Fruit fly (Drosophila melanogaster) whole organism, embryonic: Measurements from ENCODE around the gene dnc.
A peak's percentile ranks its signal among the peaks of the same experiment; 100 is the strongest.

Source experiments
- Ada2b ChIP-seq: fragments of 200-800 bp; sonication (Bioruptor generic); IDR thresholded peaks from 2 replicates; pipeline ENCODE4 v1.3.6; 2022; ENCODE audit warnings: missing biosample characterization, missing genetic modification characterization
- Awh ChIP-seq: fragments of 200-800 bp; sonication (Bioruptor generic); IDR thresholded peaks from 2 replicates; pipeline ENCODE4, ENCODE4 v1.3.6; 2022; ENCODE audit warnings: missing biosample characterization, missing genetic modification characterization
- CG1024 ChIP-seq: fragments of 200-800 bp; sonication (Bioruptor generic); IDR thresholded peaks from 2 replicates; pipeline ENCODE4 v1.3.6; 2022; ENCODE audit warnings: missing biosample characterization, missing genetic modification characterization
- CG11456 ChIP-seq: fragments of 200-800 bp; sonication (Bioruptor generic); IDR thresholded peaks from 3 replicates; pipeline ENCODE4 v1.3.6; 2022; ENCODE audit warnings: missing biosample characterization, missing genetic modification characterization
- CG12659 ChIP-seq: fragments of 200-800 bp; sonication (Bioruptor generic); optimal IDR thresholded peaks from 3 replicates; lab custom pipeline; 2017; ENCODE audit warnings: mild to moderate bottlenecking, missing biosample characterization, missing genetic modification reagents, missing genetic modification characterization
- CG12769 ChIP-seq: fragments of 200-800 bp; sonication (Bioruptor generic); optimal IDR thresholded peaks from 2 replicates; lab custom pipeline; 2019; ENCODE audit warnings: missing biosample characterization, mild to moderate bottlenecking, missing genetic modification characterization, moderate library complexity
- CG14014 ChIP-seq: fragments of 200-800 bp; sonication (Bioruptor generic); IDR thresholded peaks from 2 replicates; pipeline ENCODE4 v1.3.6; 2022; ENCODE audit warnings: missing biosample characterization, missing genetic modification characterization
- CG14441 ChIP-seq: fragments of 200-800 bp; sonication (Bioruptor generic); IDR thresholded peaks from 2 replicates; pipeline ENCODE4 v1.3.6; 2022; ENCODE audit warnings: missing biosample characterization, missing genetic modification characterization
- CG15514 ChIP-seq: fragments of 200-800 bp; sonication (Bioruptor generic); optimal IDR thresholded peaks from 3 replicates; lab custom pipeline; 2017; ENCODE audit warnings: missing biosample characterization, missing genetic modification characterization, mild to moderate bottlenecking, moderate library complexity, missing genetic modification reagents
- CG17328 ChIP-seq: fragments of 200-800 bp; sonication (Bioruptor generic); IDR thresholded peaks from 2 replicates; pipeline ENCODE4 v1.3.6; 2022; ENCODE audit warnings: missing biosample characterization, missing genetic modification characterization
- CG1832 ChIP-seq: fragments of 200-800 bp; sonication (Bioruptor generic); optimal IDR thresholded peaks from 2 replicates; lab custom pipeline; 2017; ENCODE audit warnings: missing biosample characterization, mild to moderate bottlenecking, missing genetic modification characterization, inconsistent platforms
- CG18476 ChIP-seq: fragments of 200-800 bp; sonication (Bioruptor generic); optimal IDR thresholded peaks from 2 replicates; lab custom pipeline; 2016; ENCODE audit warnings: missing biosample characterization, mild to moderate bottlenecking, missing genetic modification characterization
- CG2875 ChIP-seq: fragments of 200-800 bp; sonication (Bioruptor generic); optimal IDR thresholded peaks from 2 replicates; lab custom pipeline; 2017; ENCODE audit warnings: missing biosample characterization, mild to moderate bottlenecking, missing genetic modification characterization, missing genetic modification reagents
- CG3065 ChIP-seq: fragments of 200-800 bp; sonication (Bioruptor generic); optimal IDR thresholded peaks from 2 replicates; lab custom pipeline; 2016; ENCODE audit warnings: missing biosample characterization, missing genetic modification characterization
- CG43689 ChIP-seq: fragments of 200-800 bp; sonication (Bioruptor generic); IDR thresholded peaks from 2 replicates; pipeline ENCODE4 v1.3.6; 2022; ENCODE audit warnings: missing biosample characterization, missing genetic modification characterization
- CG5953 ChIP-seq: fragments of 200-800 bp; sonication (Bioruptor generic); IDR thresholded peaks from 2 replicates; pipeline ENCODE4 v1.3.6; 2022; ENCODE audit warnings: missing biosample characterization, missing genetic modification characterization
- CG6175 ChIP-seq: fragments of 200-800 bp; sonication (Bioruptor generic); IDR thresholded peaks from 3 replicates; pipeline ENCODE4 v1.3.6; 2022; ENCODE audit warnings: missing biosample characterization, missing genetic modification characterization
- CG6689 ChIP-seq: fragments of 200-800 bp; sonication (Bioruptor generic); IDR thresholded peaks from 2 replicates; pipeline ENCODE4 v1.3.6; 2022; ENCODE audit warnings: missing biosample characterization, missing genetic modification characterization
- CG7357 ChIP-seq: fragments of 200-800 bp; sonication (Bioruptor generic); IDR thresholded peaks from 3 replicates; pipeline ENCODE4 v1.3.6; 2022; ENCODE audit warnings: missing biosample characterization, missing genetic modification characterization
- CG7928 ChIP-seq: fragments of 200-800 bp; sonication (Bioruptor generic); optimal IDR thresholded peaks from 2 replicates; lab custom pipeline; 2017; ENCODE audit warnings: missing biosample characterization, mild to moderate bottlenecking, missing genetic modification characterization
- CG8924 ChIP-seq: fragments of 200-800 bp; optimal IDR thresholded peaks from 3 replicates; lab custom pipeline; 2019; ENCODE audit warnings: missing biosample characterization, mild to moderate bottlenecking, missing genetic modification characterization, moderate library complexity
- E2f2 ChIP-seq: fragments of 200-800 bp; sonication (Bioruptor generic); IDR thresholded peaks from 2 replicates; pipeline ENCODE4 v1.3.6; 2022; ENCODE audit warnings: missing biosample characterization, missing genetic modification characterization
- Fer1 ChIP-seq: fragments of 200-800 bp; sonication (Bioruptor generic); optimal IDR thresholded peaks from 2 replicates; lab custom pipeline; 2017; ENCODE audit warnings: missing biosample characterization, mild to moderate bottlenecking, missing genetic modification characterization
- H15 ChIP-seq: fragments of 200-800 bp; sonication (Bioruptor generic); IDR thresholded peaks from 3 replicates; pipeline ENCODE4 v1.3.6; 2022; ENCODE audit warnings: missing biosample characterization, missing genetic modification characterization
- H2.0 ChIP-seq: fragments of 200-800 bp; sonication (Bioruptor generic); IDR thresholded peaks from 2 replicates; pipeline ENCODE4 v1.3.6; 2022; ENCODE audit warnings: missing biosample characterization, missing genetic modification characterization
- HmgZ ChIP-seq: fragments of 200-800 bp; sonication (Bioruptor generic); optimal IDR thresholded peaks from 2 replicates; lab custom pipeline; 2018; ENCODE audit warnings: missing biosample characterization, mild to moderate bottlenecking, missing genetic modification characterization
- Meics ChIP-seq: fragments of 200-800 bp; sonication (Bioruptor generic); optimal IDR thresholded peaks from 2 replicates; lab custom pipeline; 2017; ENCODE audit warnings: missing biosample characterization, mild to moderate bottlenecking, missing genetic modification characterization
- NfI ChIP-seq: fragments of 200-800 bp; sonication (Bioruptor generic); optimal IDR thresholded peaks from 3 replicates; lab custom pipeline; 2018; ENCODE audit warnings: missing biosample characterization, mild to moderate bottlenecking, missing genetic modification characterization, moderate library complexity
- abd-A ChIP-seq: fragments of 200-800 bp; sonication (Bioruptor generic); optimal IDR thresholded peaks from 3 replicates; lab custom pipeline; 2019; ENCODE audit warnings: missing biosample characterization, mild to moderate bottlenecking, missing genetic modification characterization, moderate library complexity
- bbx ChIP-seq: fragments of 200-800 bp; sonication (Bioruptor generic); IDR thresholded peaks from 2 replicates; pipeline ENCODE4 v1.3.6; 2022; ENCODE audit warnings: missing biosample characterization, missing genetic modification characterization; ENCODE audit not compliant: partially characterized antibody
- cas ChIP-seq: fragments of 200-800 bp; sonication (Bioruptor generic); IDR thresholded peaks from 2 replicates; pipeline ENCODE4 v1.3.6; 2022; ENCODE audit warnings: missing biosample characterization, missing genetic modification characterization
- chn ChIP-seq: fragments of 200-800 bp; sonication (Bioruptor generic); optimal IDR thresholded peaks from 2 replicates; lab custom pipeline; 2016; ENCODE audit warnings: missing biosample characterization, missing genetic modification characterization
- cwo ChIP-seq: fragments of 200-800 bp; sonication (Bioruptor generic); optimal IDR thresholded peaks from 3 replicates; lab custom pipeline; 2017; ENCODE audit warnings: missing biosample characterization, missing genetic modification characterization, mild to moderate bottlenecking, moderate library complexity, missing genetic modification reagents
- dmrt11E ChIP-seq: fragments of 200-800 bp; sonication (Bioruptor generic); optimal IDR thresholded peaks from 3 replicates; lab custom pipeline; 2018; ENCODE audit warnings: missing biosample characterization, mild to moderate bottlenecking, missing genetic modification characterization, moderate library complexity
- ems ChIP-seq: fragments of 200-800 bp; sonication (Bioruptor generic); optimal IDR thresholded peaks from 3 replicates; lab custom pipeline; 2016; ENCODE audit warnings: missing biosample characterization, missing genetic modification characterization
- grau ChIP-seq: fragments of 200-800 bp; optimal IDR thresholded peaks from 3 replicates; lab custom pipeline; 2019; ENCODE audit warnings: missing biosample characterization, mild to moderate bottlenecking, missing genetic modification characterization, moderate library complexity
- hkb ChIP-seq, 2 experiments: fragments of 200-800 bp in 1 of 2; fragments of >200 bp in 1 of 2; sonication (Bioruptor generic) in 1 of 2; IDR thresholded peaks in 1 of 2; optimal IDR thresholded peaks in 1 of 2; 2 replicates each; pipeline versions ENCODE4 v1.3.6 to Lab custom; 2017 to 2022; ENCODE audit warnings: missing biosample characterization in 1 of 2, missing genetic modification characterization in 1 of 2
- ind ChIP-seq: fragments of 200-800 bp; sonication (Bioruptor generic); optimal IDR thresholded peaks from 3 replicates; lab custom pipeline; 2016; ENCODE audit warnings: missing biosample characterization, missing genetic modification characterization
- insv ChIP-seq, 2 experiments: fragments of 200-800 bp; sonication (Bioruptor generic); optimal IDR thresholded peaks; 3 replicates each; lab custom pipeline; 2016 to 2018; ENCODE audit warnings: missing biosample characterization in 2 of 2, missing genetic modification characterization in 2 of 2
- lbe ChIP-seq: fragments of 200-800 bp; sonication (Bioruptor generic); optimal IDR thresholded peaks from 2 replicates; lab custom pipeline; 2016; ENCODE audit warnings: missing biosample characterization, mild to moderate bottlenecking, missing genetic modification characterization
- lola ChIP-seq, 3 experiments: fragments of >200 bp in 2 of 3; fragments of 200-800 bp in 1 of 3; sonication (Bioruptor generic) in 1 of 3; optimal IDR thresholded peaks; 2 replicates each; lab custom pipeline; 2017 to 2019; ENCODE audit warnings: missing biosample characterization in 3 of 3, missing genetic modification characterization in 3 of 3, mild to moderate bottlenecking in 1 of 3, moderate library complexity in 1 of 3
- onecut ChIP-seq: fragments of 200-800 bp; sonication (Bioruptor generic); IDR thresholded peaks from 2 replicates; pipeline ENCODE4 v1.3.6; 2022; ENCODE audit warnings: missing biosample characterization, missing genetic modification characterization
- pfk ChIP-seq: fragments of 200-800 bp; sonication (Bioruptor generic); optimal IDR thresholded peaks from 2 replicates; lab custom pipeline; 2018; ENCODE audit warnings: missing biosample characterization, mild to moderate bottlenecking, missing genetic modification characterization, moderate library complexity
- sc ChIP-seq, 3 experiments: fragments of >200 bp in 2 of 3; fragments of 200-800 bp in 1 of 3; sonication (Bioruptor generic) in 1 of 3; optimal IDR thresholded peaks; 2 replicates in 2 of 3; 3 replicates in 1 of 3; lab custom pipeline; 2017; ENCODE audit warnings: mild to moderate bottlenecking in 1 of 3, missing biosample characterization in 1 of 3, missing genetic modification characterization in 1 of 3, missing genetic modification reagents in 1 of 3
- tio ChIP-seq: fragments of 200-800 bp; sonication (Bioruptor generic); optimal IDR thresholded peaks from 2 replicates; lab custom pipeline; 2017; ENCODE audit warnings: missing biosample characterization, missing genetic modification characterization, inconsistent platforms

dnc gene

DNA sequence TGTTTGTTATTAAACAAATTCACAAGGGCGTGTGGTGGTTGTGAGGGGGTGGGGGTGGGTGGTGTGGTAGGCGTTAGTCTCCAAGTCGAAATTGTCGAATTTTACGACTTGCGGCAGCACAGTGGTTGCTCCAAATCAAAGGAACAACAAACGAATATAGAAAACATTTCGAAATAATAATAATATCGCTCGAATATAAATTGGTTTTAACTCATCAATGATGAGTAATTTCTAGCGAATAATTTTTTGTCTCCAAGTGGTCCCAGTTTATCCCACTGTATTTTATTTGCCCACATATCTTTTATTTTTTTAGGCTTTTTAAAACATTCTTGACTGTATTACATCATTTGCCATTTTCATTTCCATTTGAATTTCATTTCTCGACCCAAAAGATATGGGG is 204.7 kb downstream of the dnc start (continued):
- TF ChIP-seq CG43689 (no peak), H15 (GFP tag; lab: Robert Waterston, UW) (peak; percentile 55; the same call in 2 of the 3 replicates), CG7357 (GFP tag; lab: Robert Waterston, UW) (0 out of 3 replicates have a peak, but pooled peaks have one; percentile 7), CG12659 (GFP tag; lab: Kevin White, UChicago) (peak; percentile 3), CG3065 (no peak), sc (optimal IDR thresholded peaks at IDR 0.05; lab: Kevin White, UChicago) (no peak), sc (GFP tag; optimal IDR thresholded peaks at IDR 0.05; lab: Kevin White, UChicago) (no peak), CG6689 (GFP tag; lab: Robert Waterston, UW) (peak; percentile 53), lbe (GFP tag; lab: Kevin White, UChicago) (peak; percentile 46), cwo (peak; percentile 37), chn (peak; percentile 13), CG14441 (GFP tag; lab: Robert Waterston, UW) (peak; percentile 78), H2.0 (GFP tag; lab: Robert Waterston, UW) (peak; percentile 58), CG8924 (tag; lab: Kevin White, UChicago) (no peak), CG2875 (GFP tag; lab: Kevin White, UChicago) (no peak), CG18476 (GFP tag; lab: Kevin White, UChicago) (no peak), CG1024 (no peak), abd-A (no peak), Awh (GFP tag; lab: Robert Waterston, UW) (0 out of 2 replicates have a peak, but pooled peaks have one; percentile 35), CG15514 (GFP tag; lab: Kevin White, UChicago) (peak; percentile 52), bbx (GFP tag; lab: Robert Waterston, UW) (no peak), CG5953 (GFP tag; lab: Robert Waterston, UW) (peak; percentile 27; the same call in 1 of the 2 replicates), CG12769 (tag; lab: Kevin White, UChicago) (peak; percentile 58), hkb (optimal IDR thresholded peaks at IDR 0.05; lab: Kevin White, UChicago) (no peak), hkb (GFP tag; IDR thresholded peaks at IDR 0.05; lab: Robert Waterston, UW) (peak; percentile 65), onecut (GFP tag; lab: Robert Waterston, UW) (0 out of 2 replicates have a peak, but pooled peaks have one; percentile 5), Fer1 (peak; percentile 48), E2f2 (GFP tag; lab: Robert Waterston, UW) (peak; percentile 44; the same call in 1 of the 2 replicates), CG1832 (GFP tag; lab: Kevin White, UChicago) (no peak), Meics (GFP tag; lab: Kevin White, UChicago) (peak; percentile 47), insv (GFP tag; optimal IDR thresholded peaks at IDR 0.05; lab: Kevin White, UChicago) (no peak), cas (peak; percentile 14; the same call in 1 of the 2 replicates), tio (GFP tag; lab: Kevin White, UChicago) (peak; percentile 16), HmgZ (tag; lab: Kevin White, UChicago) (peak; percentile 14), dmrt11E (no peak), lola (GFP tag; optimal IDR thresholded peaks at IDR 0.05; lab: Kevin White, UChicago) (no peak), NfI (GFP tag; lab: Kevin White, UChicago) (peak; percentile 33), CG11456 (no peak), CG6175 (GFP tag; lab: Robert Waterston, UW) (no peak), CG17328 (GFP tag; lab: Robert Waterston, UW) (peak; percentile 57; the same call in 1 of the 2 replicates), ems (GFP tag; lab: Kevin White, UChicago) (no peak), pfk (GFP tag; lab: Kevin White, UChicago) (no peak), ind (GFP tag; lab: Kevin White, UChicago) (peak; percentile 22), CG14014 (peak; percentile 72), CG7928 (GFP tag; lab: Kevin White, UChicago) (no peak), Ada2b (GFP tag; lab: Robert Waterston, UW) (peak; percentile 75), grau (tag; lab: Kevin White, UChicago) (peak; percentile 44)
- TF ChIP-seq, all 482 proteins: peak for 148
